ENCODE assay signal across 1 fruit fly cellular context in genomic region chr3R:14662989-14663500, dm6.
TF ChIP-seq lines count a peak whose summit lies in the region.

Gene Rad17, minus strand, starts transcription at chr3R:14663197.
Gene BigH1, plus strand, starts transcription at chr3R:14663450.

TF ChIP-seq in whole organism, embryonic, 481 proteins besides CTCF, POLR2A, EP300 and RAD21 (continued from another document):
- TF ChIP-seq Gsc (GFP tag; IDR thresholded peaks at IDR 0.05; lab: Robert Waterston, UW) (no peak), CG17328 (GFP tag; IDR thresholded peaks at IDR 0.05; lab: Robert Waterston, UW) (no peak), CG3838 (GFP tag; optimal IDR thresholded peaks at IDR 0.05; lab: Kevin White, UChicago) (no peak), sens-2 (GFP tag; IDR thresholded peaks at IDR 0.05; lab: Robert Waterston, UW) (no peak), CG8388 (GFP tag; optimal IDR thresholded peaks at IDR 0.05; lab: Kevin White, UChicago) (no peak), bbx (GFP tag; IDR thresholded peaks at IDR 0.05; lab: Robert Waterston, UW; ENCODE audit: partially characterized antibody) (no peak), gcm (GFP tag; optimal IDR thresholded peaks at IDR 0.05; lab: Kevin White, UChicago) (no peak), CG3726 (GFP tag; IDR thresholded peaks at IDR 0.05; lab: Robert Waterston, UW) (no peak), MBD-R2 (GFP tag; IDR thresholded peaks at IDR 0.05; lab: Robert Waterston, UW) (peak; percentile 49; the same call in 1 of the 2 replicates), sens (GFP tag; lab: Kevin White, UChicago) (no peak), CG11085 (GFP tag; IDR thresholded peaks at IDR 0.05; lab: Robert Waterston, UW) (no peak), ac (GFP tag; optimal IDR thresholded peaks at IDR 0.05; lab: Kevin White, UChicago) (no peak), CG13287 (GFP tag; IDR thresholded peaks at IDR 0.05; lab: Robert Waterston, UW; ENCODE audit: partially characterized antibody) (peak; percentile 60), CG15514 (GFP tag; optimal IDR thresholded peaks at IDR 0.05; lab: Kevin White, UChicago) (no peak), grau (tag; optimal IDR thresholded peaks at IDR 0.05; lab: Kevin White, UChicago) (no peak), esg (GFP tag; conservative IDR thresholded peaks at IDR 0.05; lab: Robert Waterston, UW) (no peak), pzg (GFP tag; optimal IDR thresholded peaks at IDR 0.05; lab: Kevin White, UChicago) (peak; percentile 12), CG13775 (GFP tag; optimal IDR thresholded peaks at IDR 0.05; lab: Kevin White, UChicago) (no peak), Doc3 (GFP tag; IDR thresholded peaks at IDR 0.05; lab: Robert Waterston, UW; ENCODE audit: partially characterized antibody) (0 out of 3 replicates have a peak, but pooled peaks have one; percentile 13), CG7928 (GFP tag; optimal IDR thresholded peaks at IDR 0.05; lab: Kevin White, UChicago) (no peak), BEAF-32 (GFP tag; optimal IDR thresholded peaks at IDR 0.05; lab: Kevin White, UChicago) (peak; percentile 27), pnt (GFP tag; optimal IDR thresholded peaks at IDR 0.05; lab: Kevin White, UChicago) (no peak), amos (GFP tag; IDR thresholded peaks at IDR 0.05; lab: Robert Waterston, UW; ENCODE audit: partially characterized antibody) (no peak), CG9932 (GFP tag; IDR thresholded peaks at IDR 0.05; lab: Robert Waterston, UW) (no peak), pum (GFP tag; optimal IDR thresholded peaks at IDR 0.05; lab: Kevin White, UChicago) (no peak), CG3163 (GFP tag; optimal IDR thresholded peaks at IDR 0.05; lab: Kevin White, UChicago) (no peak), dm (GFP tag; optimal IDR thresholded peaks at IDR 0.05; lab: Kevin White, UChicago) (no peak), CG13894 (tag; optimal IDR thresholded peaks at IDR 0.05; lab: Kevin White, UChicago) (no peak), dimm (GFP tag; IDR thresholded peaks at IDR 0.05; lab: Robert Waterston, UW) (no peak), grn (GFP tag; optimal IDR thresholded peaks at IDR 0.05; lab: Kevin White, UChicago) (no peak), Oli (tag; optimal IDR thresholded peaks at IDR 0.05; lab: Kevin White, UChicago) (no peak), hbn (GFP tag; IDR thresholded peaks at IDR 0.05; lab: Robert Waterston, UW; ENCODE audit: partially characterized antibody) (no peak; the same call in 1 of the 2 replicates), CG4617 (GFP tag; optimal IDR thresholded peaks at IDR 0.05; lab: Kevin White, UChicago; ENCODE audit: borderline replicate concordance) (peak; percentile 25), Opbp (GFP tag; IDR thresholded peaks at IDR 0.05; lab: Robert Waterston, UW; ENCODE audit: partially characterized antibody) (no peak), CG34224 (GFP tag; IDR thresholded peaks at IDR 0.05; lab: Robert Waterston, UW; ENCODE audit: partially characterized antibody) (0 out of 3 replicates have a peak, but pooled peaks have one; percentile 28), HLH4C (GFP tag; IDR thresholded peaks at IDR 0.05; lab: Robert Waterston, UW; ENCODE audit: partially characterized antibody) (no peak), MESR4 (GFP tag; optimal IDR thresholded peaks at IDR 0.05; lab: Kevin White, UChicago) (peak; percentile 30), ase (GFP tag; IDR thresholded peaks at IDR 0.05; lab: Robert Waterston, UW) (no peak), Xbp1 (GFP tag; optimal IDR thresholded peaks at IDR 0.05; lab: Kevin White, UChicago) (no peak), kni (GFP tag; optimal IDR thresholded peaks at IDR 0.05; lab: Kevin White, UChicago) (no peak), CG32532 (GFP tag; IDR thresholded peaks at IDR 0.05; lab: Robert Waterston, UW) (no peak), CG11504 (tag; optimal IDR thresholded peaks at IDR 0.05; lab: Kevin White, UChicago) (no peak), row (GFP tag; IDR thresholded peaks at IDR 0.05; lab: Robert Waterston, UW) (no peak), CG14710 (tag; optimal IDR thresholded peaks at IDR 0.05; lab: Kevin White, UChicago) (peak; percentile 99), CG8478 (optimal IDR thresholded peaks at IDR 0.05; lab: Kevin White, UChicago) (no peak), PHDP (tag; optimal IDR thresholded peaks at IDR 0.05; lab: Kevin White, UChicago) (no peak), CG32767 (GFP tag; IDR thresholded peaks at IDR 0.05; lab: Robert Waterston, UW) (no peak), Six4 (GFP tag; optimal IDR thresholded peaks at IDR 0.05; lab: Kevin White, UChicago) (no peak), yki (optimal IDR thresholded peaks at IDR 0.05; lab: Kevin White, UChicago) (no peak), CG12299 (tag; optimal IDR thresholded peaks at IDR 0.05; lab: Kevin White, UChicago) (no peak), Dref (GFP tag; IDR thresholded peaks at IDR 0.05; lab: Robert Waterston, UW) (peak; percentile 61), wek (GFP tag; optimal IDR thresholded peaks at IDR 0.05; lab: Kevin White, UChicago) (no peak), cas (GFP tag; IDR thresholded peaks at IDR 0.05; lab: Robert Waterston, UW) (no peak), TFAM (GFP tag; optimal IDR thresholded peaks at IDR 0.05; lab: Kevin White, UChicago) (no peak), Sry-δ (GFP tag; optimal IDR thresholded peaks at IDR 0.05; lab: Kevin White, UChicago) (peak; percentile 4), emc (GFP tag; optimal IDR thresholded peaks at IDR 0.05; lab: Kevin White, UChicago) (no peak), CG8765 (GFP tag; IDR thresholded peaks at IDR 0.05; lab: Robert Waterston, UW) (no peak), tio (GFP tag; optimal IDR thresholded peaks at IDR 0.05; lab: Kevin White, UChicago) (no peak), HmgD (GFP tag; optimal IDR thresholded peaks at IDR 0.05; lab: Kevin White, UChicago) (no peak), chm (GFP tag; IDR thresholded peaks at IDR 0.05; lab: Robert Waterston, UW) (no peak), CG15479 (GFP tag; optimal IDR thresholded peaks at IDR 0.05; lab: Kevin White, UChicago) (no peak), CG10979 (tag; optimal IDR thresholded peaks at IDR 0.05; lab: Kevin White, UChicago) (no peak), ATbp (GFP tag; optimal IDR thresholded peaks at IDR 0.05; lab: Kevin White, UChicago) (no peak), E2f2 (GFP tag; IDR thresholded peaks at IDR 0.05; lab: Robert Waterston, UW) (peak; percentile 64), Pdp1 (GFP tag; optimal IDR thresholded peaks at IDR 0.05; lab: Kevin White, UChicago) (no peak), tx (GFP tag; optimal IDR thresholded peaks at IDR 0.05; lab: Kevin White, UChicago) (no peak)
